Fruit fly (Drosophila melanogaster) whole organism, embryonic: Measurements from ENCODE around the gene Tim17a1.

Experiments used
- Abd-B ChIP-seq: fragments of 200-800 bp; sonication (Bioruptor generic); optimal IDR thresholded peaks from 2 replicates; lab custom pipeline; 2018; ENCODE audit warnings: missing biosample characterization, mild to moderate bottlenecking, missing genetic modification characterization, moderate library complexity
- Aef1 ChIP-seq: fragments of 200-800 bp; sonication (Bioruptor generic); IDR thresholded peaks from 3 replicates; pipeline ENCODE4 v1.3.6; 2022; ENCODE audit warnings: missing biosample characterization, missing genetic modification characterization
- Antp ChIP-seq: fragments of 200-800 bp; sonication (Bioruptor generic); optimal IDR thresholded peaks from 3 replicates; lab custom pipeline; 2016; ENCODE audit warnings: missing biosample characterization, missing genetic modification characterization
- Atf6 ChIP-seq: fragments of 200-800 bp; sonication (Bioruptor generic); IDR thresholded peaks from 2 replicates; pipeline ENCODE4 v1.3.6; 2022; ENCODE audit warnings: missing biosample characterization, missing genetic modification characterization
- Blimp-1 ChIP-seq: fragments of 200-800 bp; sonication (Bioruptor generic); optimal IDR thresholded peaks from 3 replicates; lab custom pipeline; 2018; ENCODE audit warnings: missing biosample characterization, missing genetic modification characterization, mild to moderate bottlenecking, moderate library complexity, missing genetic modification reagents
- CG13775 ChIP-seq: fragments of 200-800 bp; sonication (Bioruptor generic); optimal IDR thresholded peaks from 3 replicates; lab custom pipeline; 2017; ENCODE audit warnings: missing biosample characterization, mild to moderate bottlenecking, missing genetic modification characterization
- CG1603 ChIP-seq: fragments of 200-800 bp; sonication (Bioruptor generic); optimal IDR thresholded peaks from 2 replicates; lab custom pipeline; 2019; ENCODE audit warnings: missing biosample characterization, mild to moderate bottlenecking, missing genetic modification characterization, moderate library complexity
- CG1647 ChIP-seq: fragments of 200-800 bp; sonication (Bioruptor generic); optimal IDR thresholded peaks from 3 replicates; lab custom pipeline; 2016; ENCODE audit warnings: missing biosample characterization, missing genetic modification characterization
- CG2889 ChIP-seq: fragments of 200-800 bp; sonication (Bioruptor generic); IDR thresholded peaks from 3 replicates; pipeline ENCODE4 v1.3.6; 2022; ENCODE audit warnings: missing biosample characterization, missing genetic modification characterization
- CG34376 ChIP-seq: fragments of 200-800 bp; sonication (Bioruptor generic); optimal IDR thresholded peaks from 2 replicates; lab custom pipeline; 2018; ENCODE audit warnings: missing biosample characterization, mild to moderate bottlenecking, missing genetic modification characterization
- CG34422 ChIP-seq: fragments of 200-800 bp; sonication (Bioruptor generic); IDR thresholded peaks from 3 replicates; pipeline ENCODE4 v1.3.6; 2022; ENCODE audit warnings: missing biosample characterization, missing genetic modification characterization
- CG6175 ChIP-seq: fragments of 200-800 bp; sonication (Bioruptor generic); IDR thresholded peaks from 3 replicates; pipeline ENCODE4 v1.3.6; 2022; ENCODE audit warnings: missing biosample characterization, missing genetic modification characterization
- CG6791 ChIP-seq: fragments of 200-800 bp; sonication (Bioruptor generic); IDR thresholded peaks from 3 replicates; pipeline ENCODE4 v1.3.6; 2022; ENCODE audit warnings: missing biosample characterization, missing genetic modification characterization; ENCODE audit not compliant: partially characterized antibody
- CG7928 ChIP-seq: fragments of 200-800 bp; sonication (Bioruptor generic); optimal IDR thresholded peaks from 2 replicates; lab custom pipeline; 2017; ENCODE audit warnings: missing biosample characterization, mild to moderate bottlenecking, missing genetic modification characterization
- CG8290 ChIP-seq, 3 experiments: fragments of 200-800 bp; sonication (Bioruptor generic); optimal IDR thresholded peaks; 2 replicates each; lab custom pipeline; 2016 to 2019; ENCODE audit warnings: missing biosample characterization in 3 of 3, missing genetic modification characterization in 3 of 3, mild to moderate bottlenecking in 2 of 3, moderate library complexity in 1 of 3
- D19A ChIP-seq: fragments of 200-800 bp; optimal IDR thresholded peaks from 3 replicates; lab custom pipeline; 2019; ENCODE audit warnings: missing biosample characterization, mild to moderate bottlenecking, missing genetic modification characterization, moderate library complexity
- D19B ChIP-seq: fragments of 200-800 bp; sonication (Bioruptor generic); optimal IDR thresholded peaks from 2 replicates; lab custom pipeline; 2017; ENCODE audit warnings: missing biosample characterization, mild to moderate bottlenecking, missing genetic modification characterization
- Deaf1 ChIP-seq: fragments of 200-800 bp; optimal IDR thresholded peaks from 3 replicates; lab custom pipeline; 2019; ENCODE audit warnings: missing biosample characterization, mild to moderate bottlenecking, missing genetic modification characterization, moderate library complexity
- Dll ChIP-seq: fragments of 200-800 bp; sonication (Bioruptor generic); IDR thresholded peaks from 4 replicates; pipeline ENCODE4 v1.3.6; 2022; ENCODE audit warnings: missing biosample characterization, missing genetic modification characterization; ENCODE audit not compliant: partially characterized antibody
- Dref ChIP-seq: fragments of 200-800 bp; sonication (Bioruptor generic); IDR thresholded peaks from 2 replicates; pipeline ENCODE4 v1.3.6; 2022; ENCODE audit warnings: missing biosample characterization, missing genetic modification characterization
- Eip74EF ChIP-seq, 2 experiments: fragments of 200-800 bp in 1 of 2; fragments of >200 bp in 1 of 2; sonication (Bioruptor generic) in 1 of 2; optimal IDR thresholded peaks; 2 replicates each; lab custom pipeline; 2017 to 2019; ENCODE audit warnings: missing biosample characterization in 2 of 2, missing genetic modification characterization in 2 of 2, mild to moderate bottlenecking in 1 of 2, moderate library complexity in 1 of 2
- Lpt ChIP-seq: fragments of >200 bp; optimal IDR thresholded peaks from 2 replicates; lab custom pipeline; 2018; ENCODE audit warnings: missing biosample characterization, missing genetic modification characterization
- Med ChIP-seq: fragments of 200-800 bp; sonication (Bioruptor generic); peaks from one replicate; lab custom pipeline; 2016; ENCODE audit warnings: missing biosample characterization, missing genetic modification characterization, mild to moderate bottlenecking, inconsistent platforms, moderate library complexity
- Opbp ChIP-seq: fragments of 200-800 bp; sonication (Bioruptor generic); IDR thresholded peaks from 3 replicates; pipeline ENCODE4 v1.3.6; 2022; ENCODE audit warnings: missing biosample characterization, missing genetic modification characterization; ENCODE audit not compliant: partially characterized antibody
- PHDP ChIP-seq: fragments of 200-800 bp; sonication (Bioruptor generic); optimal IDR thresholded peaks from 3 replicates; lab custom pipeline; 2018; ENCODE audit warnings: missing biosample characterization, mild to moderate bottlenecking, missing genetic modification characterization, moderate library complexity
- Six4 ChIP-seq: fragments of 200-800 bp; sonication (Bioruptor generic); optimal IDR thresholded peaks from 2 replicates; lab custom pipeline; 2016; ENCODE audit warnings: missing biosample characterization, missing genetic modification characterization
- Sox100B ChIP-seq: fragments of 200-800 bp; sonication (Bioruptor generic); optimal IDR thresholded peaks from 3 replicates; lab custom pipeline; 2018; ENCODE audit warnings: missing biosample characterization, mild to moderate bottlenecking, missing genetic modification characterization
- Stat92E ChIP-seq, 3 experiments: fragments of >200 bp in 2 of 3; fragments of 200-800 bp in 1 of 3; sonication (Bioruptor generic) in 1 of 3; optimal IDR thresholded peaks; 2 replicates each; lab custom pipeline; 2017 to 2019; ENCODE audit warnings: missing biosample characterization in 3 of 3, missing genetic modification characterization in 3 of 3, mild to moderate bottlenecking in 1 of 3, moderate library complexity in 1 of 3
- bigmax ChIP-seq: fragments of 200-800 bp; sonication (Bioruptor generic); optimal IDR thresholded peaks from 2 replicates; lab custom pipeline; 2018; ENCODE audit warnings: missing biosample characterization, mild to moderate bottlenecking, missing genetic modification characterization
- bowl ChIP-seq: fragments of 200-800 bp; sonication (Bioruptor generic); IDR thresholded peaks from 2 replicates; pipeline ENCODE4 v1.3.6; 2022; ENCODE audit warnings: missing biosample characterization, missing genetic modification characterization
- bsh ChIP-seq, 2 experiments: fragments of 200-800 bp; sonication (Bioruptor generic); optimal IDR thresholded peaks; 2 replicates each; lab custom pipeline; 2017 to 2018; ENCODE audit warnings: mild to moderate bottlenecking in 2 of 2, missing biosample characterization in 2 of 2, missing genetic modification characterization in 2 of 2, moderate library complexity in 1 of 2
- cwo ChIP-seq: fragments of 200-800 bp; sonication (Bioruptor generic); optimal IDR thresholded peaks from 3 replicates; lab custom pipeline; 2017; ENCODE audit warnings: missing biosample characterization, missing genetic modification characterization, mild to moderate bottlenecking, moderate library complexity, missing genetic modification reagents
- dm ChIP-seq: fragments of 200-800 bp; sonication (Bioruptor generic); optimal IDR thresholded peaks from 3 replicates; lab custom pipeline; 2016; ENCODE audit warnings: missing biosample characterization, missing genetic modification characterization
- dmrt99B ChIP-seq: fragments of 200-800 bp; sonication (Bioruptor generic); optimal IDR thresholded peaks from 2 replicates; lab custom pipeline; 2018; ENCODE audit warnings: missing biosample characterization, mild to moderate bottlenecking, missing genetic modification characterization, moderate library complexity
- gcm ChIP-seq: fragments of 200-800 bp; sonication (Bioruptor generic); optimal IDR thresholded peaks from 2 replicates; lab custom pipeline; 2019; ENCODE audit warnings: missing biosample characterization, mild to moderate bottlenecking, missing genetic modification characterization, moderate library complexity
- gem ChIP-seq: fragments of 200-800 bp; sonication (Bioruptor generic); optimal IDR thresholded peaks from 2 replicates; lab custom pipeline; 2019; ENCODE audit warnings: missing biosample characterization, mild to moderate bottlenecking, missing genetic modification characterization, moderate library complexity
- grau ChIP-seq: fragments of 200-800 bp; optimal IDR thresholded peaks from 3 replicates; lab custom pipeline; 2019; ENCODE audit warnings: missing biosample characterization, mild to moderate bottlenecking, missing genetic modification characterization, moderate library complexity
- gsb-n ChIP-seq: fragments of 200-800 bp; sonication (Bioruptor generic); optimal IDR thresholded peaks from 3 replicates; lab custom pipeline; 2018; ENCODE audit warnings: missing biosample characterization, mild to moderate bottlenecking, missing genetic modification characterization
- jumu ChIP-seq: fragments of 200-800 bp; sonication (Bioruptor generic); optimal IDR thresholded peaks from 3 replicates; lab custom pipeline; 2016; ENCODE audit warnings: missing biosample characterization, missing genetic modification characterization
- nmo ChIP-seq: fragments of 200-800 bp; sonication (Bioruptor generic); optimal IDR thresholded peaks from 2 replicates; lab custom pipeline; 2018; ENCODE audit warnings: missing biosample characterization, mild to moderate bottlenecking, missing genetic modification characterization, moderate library complexity
- sc ChIP-seq, 3 experiments: fragments of >200 bp in 2 of 3; fragments of 200-800 bp in 1 of 3; sonication (Bioruptor generic) in 1 of 3; optimal IDR thresholded peaks; 2 replicates in 2 of 3; 3 replicates in 1 of 3; lab custom pipeline; 2017; ENCODE audit warnings: mild to moderate bottlenecking in 1 of 3, missing biosample characterization in 1 of 3, missing genetic modification characterization in 1 of 3, missing genetic modification reagents in 1 of 3
- scrt ChIP-seq: fragments of 200-800 bp; sonication (Bioruptor generic); optimal IDR thresholded peaks from 2 replicates; lab custom pipeline; 2018; ENCODE audit warnings: missing biosample characterization, mild to moderate bottlenecking, missing genetic modification characterization, moderate library complexity
- sd ChIP-seq: fragments of 200-800 bp; sonication (Bioruptor generic); optimal IDR thresholded peaks from 3 replicates; lab custom pipeline; 2018; ENCODE audit warnings: missing biosample characterization, mild to moderate bottlenecking, missing genetic modification characterization, moderate library complexity
- slbo ChIP-seq: fragments of 200-800 bp; sonication (Bioruptor generic); IDR thresholded peaks from 2 replicates; pipeline ENCODE4 v1.3.6; 2022; ENCODE audit warnings: missing biosample characterization, missing genetic modification characterization
- sob ChIP-seq: fragments of 200-800 bp; sonication (Bioruptor generic); IDR thresholded peaks from 2 replicates; pipeline ENCODE4 v1.3.6; 2022; ENCODE audit warnings: missing biosample characterization, missing genetic modification characterization
- wek ChIP-seq: fragments of 200-800 bp; sonication (Bioruptor generic); optimal IDR thresholded peaks from 3 replicates; lab custom pipeline; 2018; ENCODE audit warnings: missing biosample characterization, mild to moderate bottlenecking, missing genetic modification characterization, moderate library complexity

Gene Tim17a1

DNA sequence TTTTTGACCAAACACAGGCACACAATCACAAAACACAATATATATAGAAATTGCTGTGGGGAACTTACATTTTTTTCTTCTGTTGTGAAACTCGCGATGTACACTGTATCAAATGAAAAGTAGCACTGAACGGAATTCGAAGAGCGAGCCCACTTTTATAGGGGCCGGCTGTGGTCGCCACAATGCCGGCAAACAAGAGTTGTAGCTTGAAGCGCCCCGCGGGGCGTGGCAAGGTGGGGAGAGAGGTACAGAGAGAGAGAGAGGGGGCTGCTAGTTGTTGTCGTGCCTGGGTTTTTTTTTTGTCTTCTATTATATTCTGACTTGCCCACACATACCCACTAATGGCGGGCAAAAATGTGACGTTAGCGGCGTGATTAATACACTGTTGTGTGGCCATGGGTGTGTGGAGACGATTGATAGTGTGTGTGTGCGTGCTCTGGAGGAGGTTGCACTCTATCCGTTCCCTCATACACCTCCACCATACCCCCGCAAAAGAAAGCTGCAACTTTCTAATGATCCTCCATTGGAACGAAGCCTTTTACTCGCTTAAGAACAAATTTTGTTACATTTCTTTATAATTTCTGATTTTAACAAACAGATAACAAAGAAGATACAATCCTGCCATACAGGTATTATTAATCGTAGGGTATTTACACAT is 4.8 kb upstream of the Tim17a1 start, which contains the start of gene GstD1 (continued):
- TF ChIP-seq bigmax (GFP tag; lab: Kevin White, UChicago) (no peak), Med (GFP tag; lab: Kevin White, UChicago) (peak; percentile 84), nmo (GFP tag; lab: Kevin White, UChicago) (peak; percentile 54), Dref (no peak), Dll (GFP tag; lab: Robert Waterston, UW) (peak; percentile 54; the same call in 1 of the 4 replicates), cwo (peak; percentile 47), D19A (tag; lab: Kevin White, UChicago) (peak; percentile 98), gcm (GFP tag; lab: Kevin White, UChicago) (peak; percentile 33), Atf6 (GFP tag; lab: Robert Waterston, UW) (peak; percentile 43; the same call in 1 of the 2 replicates), Blimp-1 (GFP tag; lab: Kevin White, UChicago) (peak; percentile 23), sd (tag; lab: Kevin White, UChicago) (peak; percentile 96), slbo (GFP tag; lab: Robert Waterston, UW) (no peak; the same call in none of the 2 replicates), jumu (GFP tag; lab: Kevin White, UChicago) (peak; percentile 39), CG34376 (GFP tag; lab: Kevin White, UChicago) (peak; percentile 53), sob (GFP tag; lab: Robert Waterston, UW) (no peak), scrt (peak; percentile 35), grau (tag; lab: Kevin White, UChicago) (peak; percentile 46), CG13775 (GFP tag; lab: Kevin White, UChicago) (peak; percentile 9), Stat92E (GFP tag; optimal IDR thresholded peaks at IDR 0.05; lab: Kevin White, UChicago) (peak in 1 of 3 experiments; percentile 21), CG6175 (GFP tag; lab: Robert Waterston, UW) (peak; percentile 92), dmrt99B (tag; lab: Kevin White, UChicago) (peak; percentile 55), Eip74EF (GFP tag; optimal IDR thresholded peaks at IDR 0.05; lab: Kevin White, UChicago) (peak in 1 of 2 experiments; percentile 9), Lpt (no peak), Antp (GFP tag; lab: Kevin White, UChicago) (peak; percentile 21), Six4 (GFP tag; lab: Kevin White, UChicago) (peak; percentile 33), sc (optimal IDR thresholded peaks at IDR 0.05; lab: Kevin White, UChicago) (no peak), sc (GFP tag; optimal IDR thresholded peaks at IDR 0.05; lab: Kevin White, UChicago) (no peak), D19B (GFP tag; lab: Kevin White, UChicago) (peak; percentile 33), gsb-n (tag; lab: Kevin White, UChicago) (no peak), wek (no peak), CG34422 (GFP tag; lab: Robert Waterston, UW) (peak; percentile 81; the same call in 1 of the 3 replicates), Opbp (GFP tag; lab: Robert Waterston, UW) (peak; percentile 35; the same call in 2 of the 3 replicates), Sox100B (GFP tag; lab: Kevin White, UChicago) (peak; percentile 18), CG6791 (GFP tag; lab: Robert Waterston, UW) (0 out of 3 replicates have a peak, but pooled peaks have one; percentile 27), dm (GFP tag; lab: Kevin White, UChicago) (no peak), CG1603 (tag; lab: Kevin White, UChicago) (peak; percentile 6), PHDP (tag; lab: Kevin White, UChicago) (peak; percentile 14), Aef1 (peak; percentile 71; the same call in 2 of the 3 replicates), bsh (GFP tag; optimal IDR thresholded peaks at IDR 0.05; lab: Kevin White, UChicago) (peak in 1 of 2 experiments; percentile 68), Abd-B (GFP tag; lab: Kevin White, UChicago) (peak; percentile 21), Deaf1 (tag; lab: Kevin White, UChicago) (peak; percentile 20), bowl (GFP tag; lab: Robert Waterston, UW) (no peak), CG8290 (GFP tag; optimal IDR thresholded peaks at IDR 0.05; lab: Kevin White, UChicago) (no peak), CG8290 (tag; optimal IDR thresholded peaks at IDR 0.05; lab: Kevin White, UChicago) (peak in 1 of 2 experiments; percentile 34), CG7928 (GFP tag; lab: Kevin White, UChicago) (peak; percentile 52), CG1647 (peak; percentile 36), CG2889 (GFP tag; lab: Robert Waterston, UW) (no peak), gem (peak; percentile 65)
